Fruit fly (Drosophila melanogaster) whole organism, embryonic: ENCODE results near the gene Invadolysin.

Source experiments
- CG10979 ChIP-seq: fragments of 200-800 bp; sonication (Bioruptor generic); optimal IDR thresholded peaks from 2 replicates; lab custom pipeline; 2018; ENCODE audit warnings: missing biosample characterization, mild to moderate bottlenecking, missing genetic modification characterization, moderate library complexity
- CG11504 ChIP-seq: fragments of 200-800 bp; sonication (Bioruptor generic); optimal IDR thresholded peaks from 3 replicates; lab custom pipeline; 2019; ENCODE audit warnings: missing biosample characterization, mild to moderate bottlenecking, missing genetic modification characterization, moderate library complexity
- CG12219 ChIP-seq: fragments of 200-800 bp; sonication (Bioruptor generic); optimal IDR thresholded peaks from 3 replicates; lab custom pipeline; 2018; ENCODE audit warnings: missing biosample characterization, mild to moderate bottlenecking, missing genetic modification characterization
- CG12299 ChIP-seq: fragments of 200-800 bp; sonication (Bioruptor generic); optimal IDR thresholded peaks from 2 replicates; lab custom pipeline; 2018; ENCODE audit warnings: missing biosample characterization, mild to moderate bottlenecking, missing genetic modification characterization
- CG13123 ChIP-seq: fragments of 200-800 bp; sonication (Bioruptor generic); optimal IDR thresholded peaks from 2 replicates; lab custom pipeline; 2016; ENCODE audit warnings: missing biosample characterization, missing genetic modification characterization
- CG14050 ChIP-seq: fragments of 200-800 bp; sonication (Bioruptor generic); IDR thresholded peaks from 3 replicates; pipeline ENCODE4 v1.3.6; 2022; ENCODE audit warnings: missing biosample characterization, missing genetic modification characterization
- CG14965 ChIP-seq: fragments of 200-800 bp; sonication (Bioruptor generic); optimal IDR thresholded peaks from 2 replicates; lab custom pipeline; 2016; ENCODE audit warnings: missing biosample characterization, missing genetic modification characterization, borderline replicate concordance
- CG15011 ChIP-seq: fragments of 200-800 bp; sonication (Bioruptor generic); optimal IDR thresholded peaks from 3 replicates; lab custom pipeline; 2018; ENCODE audit warnings: missing biosample characterization, mild to moderate bottlenecking, missing genetic modification characterization
- CG17612 ChIP-seq: fragments of 200-800 bp; sonication (Bioruptor generic); IDR thresholded peaks from 2 replicates; pipeline ENCODE4 v1.3.6; 2022; ENCODE audit warnings: missing biosample characterization, missing genetic modification characterization
- CG18476 ChIP-seq: fragments of 200-800 bp; sonication (Bioruptor generic); optimal IDR thresholded peaks from 2 replicates; lab custom pipeline; 2016; ENCODE audit warnings: missing biosample characterization, mild to moderate bottlenecking, missing genetic modification characterization
- CG18599 ChIP-seq: fragments of 200-800 bp; sonication (Bioruptor generic); optimal IDR thresholded peaks from 3 replicates; lab custom pipeline; 2017; ENCODE audit warnings: missing biosample characterization, missing genetic modification characterization, mild to moderate bottlenecking, moderate library complexity, missing genetic modification reagents
- CG18619 ChIP-seq: fragments of 200-800 bp; sonication (Bioruptor generic); optimal IDR thresholded peaks from 3 replicates; lab custom pipeline; 2017; ENCODE audit warnings: missing biosample characterization, mild to moderate bottlenecking, missing genetic modification characterization
- CG2889 ChIP-seq: fragments of 200-800 bp; sonication (Bioruptor generic); IDR thresholded peaks from 3 replicates; pipeline ENCODE4 v1.3.6; 2022; ENCODE audit warnings: missing biosample characterization, missing genetic modification characterization
- CG32532 ChIP-seq: fragments of 200-800 bp; sonication (Bioruptor generic); IDR thresholded peaks from 2 replicates; pipeline ENCODE4 v1.3.6; 2022; ENCODE audit warnings: missing biosample characterization, missing genetic modification characterization
- CG3838 ChIP-seq: fragments of 200-800 bp; sonication (Bioruptor generic); optimal IDR thresholded peaks from 3 replicates; lab custom pipeline; 2016; ENCODE audit warnings: missing biosample characterization, missing genetic modification characterization
- CG6791 ChIP-seq: fragments of 200-800 bp; sonication (Bioruptor generic); IDR thresholded peaks from 3 replicates; pipeline ENCODE4 v1.3.6; 2022; ENCODE audit warnings: missing biosample characterization, missing genetic modification characterization; ENCODE audit not compliant: partially characterized antibody
- CG7271 ChIP-seq: fragments of 200-800 bp; sonication (Bioruptor generic); optimal IDR thresholded peaks from 2 replicates; lab custom pipeline; 2018; ENCODE audit warnings: missing biosample characterization, mild to moderate bottlenecking, missing genetic modification characterization, moderate library complexity
- Dip2 ChIP-seq: fragments of 200-800 bp; sonication (Bioruptor generic); IDR thresholded peaks from 2 replicates; pipeline ENCODE4 v1.3.6; 2022; ENCODE audit warnings: missing biosample characterization, missing genetic modification characterization
- Doc3 ChIP-seq: fragments of 200-800 bp; sonication (Bioruptor generic); IDR thresholded peaks from 3 replicates; pipeline ENCODE4 v1.3.6; 2022; ENCODE audit warnings: missing biosample characterization, missing genetic modification characterization; ENCODE audit not compliant: partially characterized antibody
- Dref ChIP-seq: fragments of 200-800 bp; sonication (Bioruptor generic); IDR thresholded peaks from 2 replicates; pipeline ENCODE4 v1.3.6; 2022; ENCODE audit warnings: missing biosample characterization, missing genetic modification characterization
- Eip74EF ChIP-seq, 2 experiments: fragments of 200-800 bp in 1 of 2; fragments of >200 bp in 1 of 2; sonication (Bioruptor generic) in 1 of 2; optimal IDR thresholded peaks; 2 replicates each; lab custom pipeline; 2017 to 2019; ENCODE audit warnings: missing biosample characterization in 2 of 2, missing genetic modification characterization in 2 of 2, mild to moderate bottlenecking in 1 of 2, moderate library complexity in 1 of 2
- GATAe ChIP-seq: fragments of 200-800 bp; sonication (Bioruptor generic); conservative IDR thresholded peaks from 2 replicates; pipeline ENCODE4 v1.3.6; 2022; ENCODE audit warnings: missing biosample characterization, missing genetic modification characterization
- Gug ChIP-seq: fragments of 200-800 bp; sonication (Bioruptor generic); IDR thresholded peaks from 4 replicates; pipeline ENCODE4 v1.3.6; 2022; ENCODE audit warnings: missing biosample characterization, missing genetic modification characterization
- Hr3 ChIP-seq: fragments of 200-800 bp; sonication (Bioruptor generic); optimal IDR thresholded peaks from 3 replicates; lab custom pipeline; 2016; ENCODE audit warnings: missing biosample characterization, missing genetic modification characterization
- Lhr ChIP-seq: fragments of 200-800 bp; sonication (Bioruptor generic); optimal IDR thresholded peaks from 3 replicates; lab custom pipeline; 2017; ENCODE audit warnings: mild to moderate bottlenecking, missing biosample characterization, missing genetic modification reagents, missing genetic modification characterization
- Mad ChIP-seq: fragments of 200-800 bp; sonication (Bioruptor generic); optimal IDR thresholded peaks from 2 replicates; lab custom pipeline; 2016; ENCODE audit warnings: missing biosample characterization, missing genetic modification characterization
- Meics ChIP-seq: fragments of 200-800 bp; sonication (Bioruptor generic); optimal IDR thresholded peaks from 2 replicates; lab custom pipeline; 2017; ENCODE audit warnings: missing biosample characterization, mild to moderate bottlenecking, missing genetic modification characterization
- Neu2 ChIP-seq: fragments of 200-800 bp; sonication (Bioruptor generic); optimal IDR thresholded peaks from 3 replicates; lab custom pipeline; 2016; ENCODE audit warnings: missing biosample characterization, missing genetic modification characterization, borderline replicate concordance
- PHDP ChIP-seq: fragments of 200-800 bp; sonication (Bioruptor generic); optimal IDR thresholded peaks from 3 replicates; lab custom pipeline; 2018; ENCODE audit warnings: missing biosample characterization, mild to moderate bottlenecking, missing genetic modification characterization, moderate library complexity
- Side ChIP-seq: fragments of 200-800 bp; sonication (Bioruptor generic); optimal IDR thresholded peaks from 2 replicates; lab custom pipeline; 2016; ENCODE audit warnings: missing biosample characterization, missing genetic modification characterization
- Spps ChIP-seq: fragments of 200-800 bp; sonication (Bioruptor generic); optimal IDR thresholded peaks from 2 replicates; lab custom pipeline; 2018; ENCODE audit warnings: missing biosample characterization, mild to moderate bottlenecking, missing genetic modification characterization
- ac ChIP-seq: fragments of 200-800 bp; sonication (Bioruptor generic); optimal IDR thresholded peaks from 3 replicates; lab custom pipeline; 2017; ENCODE audit warnings: missing biosample characterization, mild to moderate bottlenecking, missing genetic modification characterization
- dpn ChIP-seq, 2 experiments: fragments of 200-800 bp; sonication (Bioruptor generic); optimal IDR thresholded peaks; 3 replicates each; lab custom pipeline; 2016; ENCODE audit warnings: missing biosample characterization in 2 of 2, missing genetic modification characterization in 2 of 2
- fd64A ChIP-seq: fragments of 200-800 bp; sonication (Bioruptor generic); optimal IDR thresholded peaks from 3 replicates; lab custom pipeline; 2018; ENCODE audit warnings: missing biosample characterization, mild to moderate bottlenecking, missing genetic modification characterization
- fd96Cb ChIP-seq: fragments of 200-800 bp; sonication (Bioruptor generic); optimal IDR thresholded peaks from 2 replicates; lab custom pipeline; 2018; ENCODE audit warnings: missing biosample characterization, mild to moderate bottlenecking, missing genetic modification characterization, moderate library complexity
- gro ChIP-seq: fragments of 200-800 bp; sonication (Bioruptor generic); optimal IDR thresholded peaks from 2 replicates; lab custom pipeline; 2016; ENCODE audit warnings: missing biosample characterization, missing genetic modification characterization
- gt ChIP-seq: fragments of 200-800 bp; sonication (Bioruptor generic); IDR thresholded peaks from 2 replicates; pipeline ENCODE4 v1.3.6; 2022; ENCODE audit warnings: missing biosample characterization, missing genetic modification characterization
- kay ChIP-seq: fragments of 200-800 bp; sonication (Bioruptor generic); optimal IDR thresholded peaks from 2 replicates; lab custom pipeline; 2016; ENCODE audit warnings: missing biosample characterization, missing genetic modification characterization
- odd ChIP-seq: fragments of 200-800 bp; sonication (Bioruptor generic); optimal IDR thresholded peaks from 2 replicates; lab custom pipeline; 2017; ENCODE audit warnings: missing biosample characterization, mild to moderate bottlenecking, missing genetic modification characterization
- onecut ChIP-seq: fragments of 200-800 bp; sonication (Bioruptor generic); IDR thresholded peaks from 2 replicates; pipeline ENCODE4 v1.3.6; 2022; ENCODE audit warnings: missing biosample characterization, missing genetic modification characterization
- org-1 ChIP-seq: fragments of 200-800 bp; sonication (Bioruptor generic); optimal IDR thresholded peaks from 2 replicates; lab custom pipeline; 2017; ENCODE audit warnings: missing biosample characterization, missing genetic modification characterization
- pita ChIP-seq: fragments of 200-800 bp; sonication (Bioruptor generic); optimal IDR thresholded peaks from 2 replicates; lab custom pipeline; 2017; ENCODE audit warnings: missing biosample characterization, mild to moderate bottlenecking, missing genetic modification characterization
- psq ChIP-seq: fragments of 200-800 bp; sonication (Bioruptor generic); optimal IDR thresholded peaks from 2 replicates; lab custom pipeline; 2017; ENCODE audit warnings: missing biosample characterization, missing genetic modification characterization
- pum ChIP-seq: fragments of 200-800 bp; sonication (Bioruptor generic); optimal IDR thresholded peaks from 2 replicates; lab custom pipeline; 2016; ENCODE audit warnings: missing biosample characterization, missing genetic modification characterization
- pzg ChIP-seq: fragments of 200-800 bp; sonication (Bioruptor generic); optimal IDR thresholded peaks from 3 replicates; lab custom pipeline; 2018; ENCODE audit warnings: missing biosample characterization, mild to moderate bottlenecking, missing genetic modification characterization, moderate library complexity
- tap ChIP-seq: fragments of 200-800 bp; optimal IDR thresholded peaks from 3 replicates; lab custom pipeline; 2019; ENCODE audit warnings: missing biosample characterization, mild to moderate bottlenecking, missing genetic modification characterization, moderate library complexity
- trem ChIP-seq: fragments of 200-800 bp; optimal IDR thresholded peaks from 3 replicates; lab custom pipeline; 2019; ENCODE audit warnings: missing biosample characterization, mild to moderate bottlenecking, missing genetic modification characterization, moderate library complexity
- tx ChIP-seq: fragments of 200-800 bp; sonication (Bioruptor generic); optimal IDR thresholded peaks from 2 replicates; lab custom pipeline; 2016; ENCODE audit warnings: missing biosample characterization, missing genetic modification characterization

The Invadolysin gene

DNA sequence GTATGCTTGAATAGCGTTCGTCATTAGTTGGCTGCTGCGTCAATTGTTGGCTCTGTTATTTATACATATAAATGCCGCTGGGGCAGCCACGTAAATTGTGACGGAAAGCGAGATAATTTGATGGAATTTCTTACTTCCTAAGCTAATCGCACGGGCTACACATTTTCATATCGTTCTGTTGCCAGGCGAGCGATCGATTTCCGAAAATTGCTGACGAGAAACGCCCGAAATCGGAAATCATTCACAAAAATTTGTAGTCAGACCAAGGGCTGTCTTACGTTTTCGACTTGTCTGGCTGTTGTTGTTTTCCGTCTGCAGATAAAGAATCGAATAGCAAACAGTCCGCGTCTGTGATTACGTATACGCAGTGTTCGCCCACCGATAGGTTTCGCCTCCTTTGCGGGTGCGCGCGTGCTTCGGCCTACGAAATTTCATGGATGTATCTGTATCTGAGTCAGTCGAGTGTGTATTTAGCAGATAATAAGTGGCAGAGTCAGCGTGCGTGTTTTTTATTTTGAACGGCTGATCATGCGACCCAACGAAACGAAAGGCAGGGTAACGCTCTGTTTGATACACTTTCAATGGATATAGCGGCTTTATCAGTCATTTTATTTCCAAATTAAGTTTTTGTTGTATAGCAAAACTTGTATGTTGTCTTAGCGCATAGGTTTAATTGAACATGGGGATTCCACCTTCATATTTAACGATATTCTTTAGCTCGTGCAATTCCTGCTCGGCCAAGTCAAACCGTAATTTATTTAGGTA, 46.8 kb upstream of the Invadolysin start (continued):
- TF ChIP-seq CG32532 (peak; percentile 79), CG18619 (GFP tag; lab: Kevin White, UChicago) (peak; percentile 62), pita (GFP tag; lab: Kevin White, UChicago) (no peak), fd64A (GFP tag; lab: Kevin White, UChicago) (peak; percentile 41), Meics (GFP tag; lab: Kevin White, UChicago) (peak; percentile 74), pum (GFP tag; lab: Kevin White, UChicago) (peak; percentile 50), psq (GFP tag; lab: Kevin White, UChicago) (no peak), onecut (GFP tag; lab: Robert Waterston, UW) (peak; percentile 49; the same call in 1 of the 2 replicates), org-1 (GFP tag; lab: Kevin White, UChicago) (peak; percentile 72), Neu2 (GFP tag; lab: Kevin White, UChicago) (no peak), Mad (GFP tag; lab: Kevin White, UChicago) (peak; percentile 39), Side (GFP tag; lab: Kevin White, UChicago) (peak; percentile 46), CG6791 (GFP tag; lab: Robert Waterston, UW) (no peak), Lhr (GFP tag; lab: Kevin White, UChicago) (no peak), fd96Cb (tag; lab: Kevin White, UChicago) (peak; percentile 58), tx (GFP tag; lab: Kevin White, UChicago) (peak; percentile 56), CG12219 (peak; percentile 69), odd (GFP tag; lab: Kevin White, UChicago) (peak; percentile 62), CG7271 (tag; lab: Kevin White, UChicago) (no peak), CG18599 (peak; percentile 87), CG2889 (GFP tag; lab: Robert Waterston, UW) (peak; percentile 60; the same call in 1 of the 3 replicates), Spps (tag; lab: Kevin White, UChicago) (no peak), CG3838 (GFP tag; lab: Kevin White, UChicago) (no peak), gro (GFP tag; lab: Kevin White, UChicago) (peak; percentile 26), Dref (no peak), CG18476 (GFP tag; lab: Kevin White, UChicago) (no peak), ac (GFP tag; lab: Kevin White, UChicago) (no peak), CG10979 (tag; lab: Kevin White, UChicago) (peak; percentile 21), tap (tag; lab: Kevin White, UChicago) (peak; percentile 76), Hr3 (GFP tag; lab: Kevin White, UChicago) (peak; percentile 52), gt (GFP tag; lab: Robert Waterston, UW) (no peak), Gug (GFP tag; lab: Robert Waterston, UW) (peak; percentile 58; the same call in 2 of the 4 replicates), CG15011 (GFP tag; lab: Kevin White, UChicago) (peak; percentile 33), CG17612 (peak; percentile 36; the same call in 1 of the 2 replicates), CG14050 (peak; percentile 34; the same call in 1 of the 3 replicates), kay (peak; percentile 38), trem (tag; lab: Kevin White, UChicago) (no peak), CG13123 (no peak), PHDP (peak; percentile 67), CG11504 (tag; lab: Kevin White, UChicago) (peak; percentile 79), Eip74EF (GFP tag; optimal IDR thresholded peaks at IDR 0.05; lab: Kevin White, UChicago) (peak in 1 of 2 experiments; percentile 80), Dip2 (no peak), Doc3 (GFP tag; lab: Robert Waterston, UW) (no peak), dpn (GFP tag; optimal IDR thresholded peaks at IDR 0.05; lab: Kevin White, UChicago) (peak; percentile 65 to 68), CG14965 (GFP tag; lab: Kevin White, UChicago) (no peak), pzg (no peak), GATAe (peak; percentile 20; the same call in 1 of the 2 replicates), CG12299 (tag; lab: Kevin White, UChicago) (peak; percentile 32)
